Worm (Caenorhabditis elegans): ENCODE measurements around the gene msp-59.
"Not testable (repeated sequence)": the region's sequence is repeated elsewhere in the genome, so short reads cannot be mapped to it uniquely, and the experiment has no call there.

- not testable (repeated sequence) for TF ChIP-seq K09A11.1 (tag; optimal IDR thresholded peaks at IDR 0.05; ENCODE audit: insufficient read depth); madf-2 (tag; optimal IDR thresholded peaks at IDR 0.05); pha-4 (tag; optimal IDR thresholded peaks at IDR 0.05); nhr-11 (tag; optimal IDR thresholded peaks at IDR 0.05); unc-55 (GFP tag; optimal IDR thresholded peaks at IDR 0.05); pqm-1 (tag; optimal IDR thresholded peaks at IDR 0.05); ceh-30 (tag; optimal IDR thresholded peaks at IDR 0.05); hlh-6 (tag; optimal IDR thresholded peaks at IDR 0.05); eyg-1 (tag; optimal IDR thresholded peaks at IDR 0.05); ceh-48 (tag; optimal IDR thresholded peaks at IDR 0.05); sox-4 (tag; optimal IDR thresholded peaks at IDR 0.05); ceh-9 (tag; optimal IDR thresholded peaks at IDR 0.05); K02D7.2 (tag; optimal IDR thresholded peaks at IDR 0.05); fkh-10 (GFP tag; optimal IDR thresholded peaks at IDR 0.05)
Measured at ce11 chrIV:5308046-5308643, 4.8 kb downstream of the msp-59 start, which contains the start of the genes ZK354.9 and msp-58.

Measured in whole organism, late embryonic.